Worm (Caenorhabditis elegans): Measurements from ENCODE around the gene gldi-7.

Gene gldi-7

DNA sequence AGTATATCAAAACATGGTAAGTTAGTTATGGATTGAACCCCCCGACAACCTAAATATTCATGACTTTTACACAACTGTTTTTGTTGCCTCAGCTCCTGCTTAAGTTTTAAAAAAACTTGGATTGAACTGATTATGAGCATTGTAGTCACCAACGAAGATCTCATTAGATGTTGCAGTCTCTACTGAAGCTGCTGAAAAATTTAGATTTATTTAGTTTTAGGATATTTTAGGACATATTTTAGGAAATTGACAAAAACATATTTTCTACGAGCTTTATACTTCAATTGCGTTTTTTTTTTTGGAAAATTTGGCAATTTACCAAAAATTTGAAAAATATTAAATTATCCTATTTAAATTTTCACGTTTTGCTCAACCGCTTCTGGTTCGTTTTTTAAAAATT is 31.0 kb upstream of the gldi-7 start, which contains the start of gene F54C9.14:
F54C9.14 (plus strand) TSS at position 301 of the 400 bp plus-strand sequence.
- TF ChIP-seq tbx-2 (tag; optimal IDR thresholded peaks at IDR 0.05) (no peak), hlh-8 (tag; optimal IDR thresholded peaks at IDR 0.05) (no peak), ceh-18 (tag; optimal IDR thresholded peaks at IDR 0.05) (no peak), tbx-7 (tag; optimal IDR thresholded peaks at IDR 0.05) (no peak), fkh-6 (tag; optimal IDR thresholded peaks at IDR 0.05) (no peak), ama-1 (optimal IDR thresholded peaks at IDR 0.05) (no peak), ceh-6 (GFP tag; optimal IDR thresholded peaks at IDR 0.05) (no peak), ceh-14 (tag; optimal IDR thresholded peaks at IDR 0.05) (no peak), rnt-1 (tag; optimal IDR thresholded peaks at IDR 0.05) (no peak), ceh-31 (tag; optimal IDR thresholded peaks at IDR 0.05) (no peak), pha-2 (tag; optimal IDR thresholded peaks at IDR 0.05) (no peak), T23F11.4 (GFP tag; optimal IDR thresholded peaks at IDR 0.05) (no peak), sox-4 (tag; optimal IDR thresholded peaks at IDR 0.05) (no peak), C38D4.7 (GFP tag; optimal IDR thresholded peaks at IDR 0.05) (no peak)

DNA sequence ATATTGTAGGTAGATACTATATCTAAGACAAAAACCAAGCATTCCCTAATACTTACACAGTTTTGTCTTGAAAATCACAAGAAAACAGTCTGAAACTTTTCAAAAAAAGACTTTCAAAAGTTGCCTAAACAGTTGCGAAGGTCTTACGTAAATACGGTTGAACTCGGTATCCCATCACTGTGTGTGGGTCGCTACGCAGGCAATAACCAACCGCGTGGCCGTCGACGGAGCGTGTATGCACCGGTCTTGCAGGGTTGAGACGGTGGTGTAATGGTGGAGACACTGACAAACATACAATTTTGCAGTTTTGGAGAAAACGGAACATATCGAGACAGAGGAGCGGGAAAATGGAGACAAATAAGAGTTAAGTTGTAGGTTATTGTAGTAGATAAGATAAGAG is 30.2 kb upstream of the gldi-7 start, which contains the start of gene iff-2:
iff-2 (minus strand) TSS at position 141 of the 400 bp plus-strand sequence.
- peak; percentile 100 for TF ChIP-seq hlh-30 (tag; optimal IDR thresholded peaks at IDR 0.05; ENCODE audit: insufficient read depth)
- TF ChIP-seq tbx-7 (tag; optimal IDR thresholded peaks at IDR 0.05), result peak; percentile 48
- TF ChIP-seq K09A11.1 (tag; optimal IDR thresholded peaks at IDR 0.05; ENCODE audit: insufficient read depth), result peak; percentile 80
- no peak for TF ChIP-seq ahr-1 (tag; optimal IDR thresholded peaks at IDR 0.05)
- peak; percentile 91 for TF ChIP-seq elt-2 (tag; optimal IDR thresholded peaks at IDR 0.05)
- peak; percentile 46 for TF ChIP-seq pha-2 (tag; optimal IDR thresholded peaks at IDR 0.05)
- no peak for TF ChIP-seq hlh-15 (tag; optimal IDR thresholded peaks at IDR 0.05)
- peak; percentile 49 for TF ChIP-seq ceh-48 (tag; optimal IDR thresholded peaks at IDR 0.05)
- peak; percentile 37 for TF ChIP-seq ttx-3 (tag; optimal IDR thresholded peaks at IDR 0.05)
- peak; percentile 95 for TF ChIP-seq rnt-1 (tag; optimal IDR thresholded peaks at IDR 0.05)
- peak; percentile 76 for TF ChIP-seq unc-86 (tag; optimal IDR thresholded peaks at IDR 0.05)
- peak; percentile 93 for TF ChIP-seq unc-42 (tag; optimal IDR thresholded peaks at IDR 0.05)
- TF ChIP-seq che-1 (tag; optimal IDR thresholded peaks at IDR 0.05), result no peak
- TF ChIP-seq elt-4 (tag; optimal IDR thresholded peaks at IDR 0.05), result no peak
- no peak for TF ChIP-seq Y22D7AL.16 (tag; optimal IDR thresholded peaks at IDR 0.05)
- TF ChIP-seq hlh-13 (GFP tag; optimal IDR thresholded peaks at IDR 0.05), result no peak
- TF ChIP-seq dve-1 (tag; optimal IDR thresholded peaks at IDR 0.05), result peak; percentile 98
- no peak for TF ChIP-seq zip-5 (tag; optimal IDR thresholded peaks at IDR 0.05)
- TF ChIP-seq ceh-24 (tag; optimal IDR thresholded peaks at IDR 0.05), result no peak
- peak; percentile 83 for TF ChIP-seq pax-1 (tag; optimal IDR thresholded peaks at IDR 0.05)
- peak; percentile 14 for TF ChIP-seq K02D7.2 (tag; optimal IDR thresholded peaks at IDR 0.05)
- TF ChIP-seq ztf-16 (tag; optimal IDR thresholded peaks at IDR 0.05), result peak; percentile 83
- TF ChIP-seq ceh-30 (tag; optimal IDR thresholded peaks at IDR 0.05), result peak; percentile 39
- peak; percentile 99 for TF ChIP-seq ceh-18 (tag; optimal IDR thresholded peaks at IDR 0.05)
- TF ChIP-seq nhr-232 (tag; optimal IDR thresholded peaks at IDR 0.05), result no peak
- peak; percentile 97 for TF ChIP-seq ref-2 (tag; optimal IDR thresholded peaks at IDR 0.05)
- TF ChIP-seq eyg-1 (tag; optimal IDR thresholded peaks at IDR 0.05), result no peak
- TF ChIP-seq odd-2 (tag; optimal IDR thresholded peaks at IDR 0.05), result peak; percentile 41
- peak; percentile 69 for TF ChIP-seq T23F11.4 (GFP tag; optimal IDR thresholded peaks at IDR 0.05)
- peak; percentile 78 for TF ChIP-seq sdc-2 (tag; optimal IDR thresholded peaks at IDR 0.05)
- TF ChIP-seq F13H6.1 (tag; optimal IDR thresholded peaks at IDR 0.05), result peak; percentile 66
- peak; percentile 83 for TF ChIP-seq syd-9 (tag; optimal IDR thresholded peaks at IDR 0.05)
- peak; percentile 86 for TF ChIP-seq unc-55 (GFP tag; optimal IDR thresholded peaks at IDR 0.05)
- TF ChIP-seq ama-1 (optimal IDR thresholded peaks at IDR 0.05), result peak; percentile 51
- TF ChIP-seq C38D4.7 (GFP tag; optimal IDR thresholded peaks at IDR 0.05), result peak; percentile 18
- no peak for TF ChIP-seq lim-6 (tag; optimal IDR thresholded peaks at IDR 0.05)
- peak; percentile 59 for TF ChIP-seq fkh-10 (GFP tag; optimal IDR thresholded peaks at IDR 0.05)
- peak; percentile 62; the same call in 1 of the 2 replicates for TF ChIP-seq ceh-45 (GFP tag; IDR thresholded peaks at IDR 0.05)
- no peak for TF ChIP-seq npax-4 (tag; optimal IDR thresholded peaks at IDR 0.05)
- TF ChIP-seq ceh-14 (tag; optimal IDR thresholded peaks at IDR 0.05), result peak; percentile 83
- no peak for TF ChIP-seq fax-1 (tag; optimal IDR thresholded peaks at IDR 0.05)
- TF ChIP-seq C08G9.2 (tag; optimal IDR thresholded peaks at IDR 0.05), result peak; percentile 65
- peak; percentile 43; the same call in 1 of the 2 replicates for TF ChIP-seq unc-3 (GFP tag; conservative IDR thresholded peaks at IDR 0.05)
- TF ChIP-seq unc-3 (tag; optimal IDR thresholded peaks at IDR 0.05), result peak; percentile 48
- TF ChIP-seq ceh-34 (tag; optimal IDR thresholded peaks at IDR 0.05), result peak; percentile 96
